Fruit fly (Drosophila melanogaster): Measurements from ENCODE around the gene mdy.

- TF ChIP-seq usp (GFP tag; optimal IDR thresholded peaks at IDR 0.05) (no peak), EcR (GFP tag; optimal IDR thresholded peaks at IDR 0.05) (peak; percentile 49 to 63), Dll (optimal IDR thresholded peaks at IDR 0.05) (no peak)
These were observed 259 bp downstream of the mdy start for dm6 chr2L:16816750-16817087.
